Worm (Caenorhabditis elegans) whole organism, L4/young adult: ENCODE data around the gene Y43F8B.15.

Source experiments
- dao-5 ChIP-seq: sonication (generic microtip); optimal IDR thresholded peaks from 2 replicates; lab custom pipeline; 2016; ENCODE audit warnings: missing genotype, missing genetic modification characterization, moderate library complexity, missing compliant biosample characterization
- him-1 ChIP-seq: sonication (generic microtip); optimal IDR thresholded peaks from 2 replicates; lab custom pipeline; 2016; ENCODE audit warnings: missing genotype, missing genetic modification reagents, missing genetic modification characterization, missing compliant biosample characterization

ce11 chrV:19473842-19474514 lies 12.1 kb upstream of the Y43F8B.15 start, which contains the start of gene Y43F8B.10:
- TF ChIP-seq him-1 (tag; lab: Kevin White, UChicago) (no peak), dao-5 (no peak)
